Fruit fly (Drosophila melanogaster): ENCODE data around the gene pns.

Gene pns

DNA sequence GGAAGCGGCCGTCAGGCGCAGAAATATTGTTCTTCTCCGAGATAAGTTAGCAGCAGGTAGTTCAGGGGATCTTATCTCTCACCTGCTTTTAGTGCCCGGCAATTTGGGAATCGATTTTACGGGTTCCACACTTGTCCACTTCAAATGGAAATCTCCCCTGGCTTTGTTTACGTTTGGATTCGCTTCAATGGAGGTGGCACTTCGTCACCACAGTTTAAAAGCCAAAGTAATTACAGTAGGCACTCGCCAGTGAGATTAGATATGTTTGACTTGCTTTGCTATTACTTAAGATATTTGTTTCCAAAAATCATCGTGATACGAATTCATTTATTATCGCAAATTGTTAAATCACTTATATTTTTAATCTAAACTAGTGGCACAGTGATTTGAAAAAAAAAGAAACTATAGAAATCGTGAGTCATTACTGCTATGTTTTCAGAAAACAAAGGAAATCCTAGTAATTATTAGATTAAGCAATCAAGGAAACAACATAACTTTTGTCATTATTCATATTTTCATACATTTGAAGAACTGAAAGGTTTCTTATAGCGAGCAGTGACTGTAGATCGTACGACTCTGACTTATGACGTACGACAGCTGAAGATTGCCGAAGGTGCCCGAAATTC, 11.5 kb downstream of the pns start (continued):
- TF ChIP-seq CG18011 (GFP tag; optimal IDR thresholded peaks at IDR 0.05) = no peak
- TF ChIP-seq z (GFP tag; IDR thresholded peaks at IDR 0.05) = no peak
- peak; percentile 27 for TF ChIP-seq Myb (GFP tag; optimal IDR thresholded peaks at IDR 0.05)
- no peak for TF ChIP-seq Ets97D (GFP tag; optimal IDR thresholded peaks at IDR 0.05)
- TF ChIP-seq HLH54F (GFP tag; optimal IDR thresholded peaks at IDR 0.05) = peak; percentile 50
- TF ChIP-seq Dip3 (GFP tag; optimal IDR thresholded peaks at IDR 0.05) = peak; percentile 65
- no peak for TF ChIP-seq oc (tag; optimal IDR thresholded peaks at IDR 0.05)
- no peak for TF ChIP-seq CG4282 (GFP tag; optimal IDR thresholded peaks at IDR 0.05)
- TF ChIP-seq CG12236 (GFP tag; optimal IDR thresholded peaks at IDR 0.05) = no peak
- peak; percentile 46 for TF ChIP-seq mirr (GFP tag; optimal IDR thresholded peaks at IDR 0.05)
- TF ChIP-seq Fer1 (GFP tag; optimal IDR thresholded peaks at IDR 0.05) = peak; percentile 79
- TF ChIP-seq so (GFP tag; IDR thresholded peaks at IDR 0.05) = peak; percentile 59; the same call in 1 of the 3 replicates
- peak; percentile 16 for TF ChIP-seq Antp (GFP tag; optimal IDR thresholded peaks at IDR 0.05)
- no peak for TF ChIP-seq CG1529 (GFP tag; optimal IDR thresholded peaks at IDR 0.05)
- TF ChIP-seq CG7987 (GFP tag; optimal IDR thresholded peaks at IDR 0.05) = no peak
- peak; percentile 73 for TF ChIP-seq CG34376 (GFP tag; optimal IDR thresholded peaks at IDR 0.05)
- peak; percentile 25 for TF ChIP-seq HmgZ (tag; optimal IDR thresholded peaks at IDR 0.05)
- peak; percentile 55 for TF ChIP-seq D19B (GFP tag; optimal IDR thresholded peaks at IDR 0.05)
- 0 out of 2 replicates have a peak, but pooled peaks have one; percentile 11 for TF ChIP-seq CG32772 (GFP tag; IDR thresholded peaks at IDR 0.05)
- TF ChIP-seq sob (GFP tag; IDR thresholded peaks at IDR 0.05) = peak; percentile 27; the same call in 1 of the 2 replicates
- peak; percentile 44 for TF ChIP-seq Ssrp (tag; optimal IDR thresholded peaks at IDR 0.05)
- peak; percentile 54 for TF ChIP-seq CG12391 (tag; optimal IDR thresholded peaks at IDR 0.05)
- peak; percentile 60 for TF ChIP-seq nmo (GFP tag; optimal IDR thresholded peaks at IDR 0.05)
- peak; percentile 70 for TF ChIP-seq CG17385 (GFP tag; optimal IDR thresholded peaks at IDR 0.05)
- TF ChIP-seq CG8089 (GFP tag; optimal IDR thresholded peaks at IDR 0.05) = no peak
- TF ChIP-seq pros (GFP tag; optimal IDR thresholded peaks at IDR 0.05) = no peak
- TF ChIP-seq tgo (GFP tag; IDR thresholded peaks at IDR 0.05) = peak; percentile 45; the same call in 1 of the 3 replicates
- 0 out of 2 replicates have a peak, but pooled peaks have one; percentile 22 for TF ChIP-seq ttk (GFP tag; IDR thresholded peaks at IDR 0.05)
- no peak for TF ChIP-seq jumu (GFP tag; optimal IDR thresholded peaks at IDR 0.05)
- peak; percentile 55 for TF ChIP-seq CG2712 (tag; optimal IDR thresholded peaks at IDR 0.05)
- TF ChIP-seq Trl (optimal IDR thresholded peaks at IDR 0.05) = no peak
- peak; percentile 9 for TF ChIP-seq Trl (GFP tag; optimal IDR thresholded peaks at IDR 0.05)
- no peak for TF ChIP-seq knrl (GFP tag; IDR thresholded peaks at IDR 0.05; ENCODE audit: partially characterized antibody)
- peak; percentile 32 for TF ChIP-seq CG6813 (GFP tag; optimal IDR thresholded peaks at IDR 0.05)
- TF ChIP-seq crp (GFP tag; optimal IDR thresholded peaks at IDR 0.05) = no peak
- TF ChIP-seq Blimp-1 (GFP tag; optimal IDR thresholded peaks at IDR 0.05) = peak; percentile 27
- TF ChIP-seq zen (tag; optimal IDR thresholded peaks at IDR 0.05) = peak; percentile 25
- TF ChIP-seq emc (GFP tag; optimal IDR thresholded peaks at IDR 0.05) = no peak
- no peak for TF ChIP-seq CG3065 (GFP tag; optimal IDR thresholded peaks at IDR 0.05)
- TF ChIP-seq CG12155 (GFP tag; optimal IDR thresholded peaks at IDR 0.05) = peak; percentile 65
- peak; percentile 41 for TF ChIP-seq tx (GFP tag; optimal IDR thresholded peaks at IDR 0.05)
- peak; percentile 31 for TF ChIP-seq org-1 (GFP tag; optimal IDR thresholded peaks at IDR 0.05)
- TF ChIP-seq CG2678 (tag; optimal IDR thresholded peaks at IDR 0.05) = peak; percentile 84
- TF ChIP-seq CG13775 (GFP tag; optimal IDR thresholded peaks at IDR 0.05) = peak; percentile 42
- peak; percentile 73 for TF ChIP-seq CG9727 (GFP tag; optimal IDR thresholded peaks at IDR 0.05)
- TF ChIP-seq NC2α (GFP tag; optimal IDR thresholded peaks at IDR 0.05) = no peak
- no peak for TF ChIP-seq psq (GFP tag; optimal IDR thresholded peaks at IDR 0.05)
- TF ChIP-seq tin (GFP tag; optimal IDR thresholded peaks at IDR 0.05) = peak; percentile 37
- no peak for TF ChIP-seq nerfin-1 (tag; optimal IDR thresholded peaks at IDR 0.05)
- TF ChIP-seq kay (GFP tag; optimal IDR thresholded peaks at IDR 0.05) = peak; percentile 49

All from whole organism, embryonic.